Worm (Caenorhabditis elegans): ENCODE measurements around the gene bud-31.
A peak's percentile ranks its signal among the peaks of the same experiment; 100 is the strongest.

The bud-31 gene

DNA sequence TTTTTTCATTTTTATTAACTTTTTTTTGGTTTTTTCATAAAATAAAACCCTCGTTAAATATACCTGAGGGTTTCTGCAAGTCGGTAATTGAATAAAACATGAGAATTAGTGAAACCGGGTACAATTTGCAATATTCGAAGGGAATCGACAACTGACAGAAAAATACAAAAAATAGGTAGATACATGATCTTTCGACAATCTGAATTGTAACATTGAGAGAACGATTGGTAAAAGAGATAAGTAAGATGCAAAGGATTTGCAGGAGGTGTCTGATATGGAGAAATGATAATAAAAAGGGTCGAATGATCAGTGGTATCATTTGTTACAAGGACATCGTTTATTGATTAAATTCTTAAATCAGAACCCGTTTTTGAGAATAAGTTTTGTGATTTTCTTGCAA, 17.5 kb downstream of the bud-31 start, which contains the start of gene ugt-60:
ugt-60 (minus strand) TSS at position 233 of the 400 bp plus-strand sequence.
- TF ChIP-seq ceh-39 (tag; optimal IDR thresholded peaks at IDR 0.05) (no peak), elt-1 (tag; optimal IDR thresholded peaks at IDR 0.05; ENCODE audit: borderline replicate concordance, insufficient read depth) (peak; percentile 51)

ce11 chrIII:9669546-9669945, 26.8 kb downstream of the bud-31 start:
- TF ChIP-seq lin-32 (GFP tag; optimal IDR thresholded peaks at IDR 0.05) (no peak), pha-4 (tag; optimal IDR thresholded peaks at IDR 0.05) (no peak), mab-5 (tag; optimal IDR thresholded peaks at IDR 0.05) (no peak), ceh-43 (GFP tag; optimal IDR thresholded peaks at IDR 0.05) (no peak), unc-62 (GFP tag; optimal IDR thresholded peaks at IDR 0.05) (no peak), unc-120 (tag; optimal IDR thresholded peaks at IDR 0.05; ENCODE audit: poor library complexity, severe bottlenecking) (no peak), sptf-1 (tag; optimal IDR thresholded peaks at IDR 0.05) (no peak)

DNA sequence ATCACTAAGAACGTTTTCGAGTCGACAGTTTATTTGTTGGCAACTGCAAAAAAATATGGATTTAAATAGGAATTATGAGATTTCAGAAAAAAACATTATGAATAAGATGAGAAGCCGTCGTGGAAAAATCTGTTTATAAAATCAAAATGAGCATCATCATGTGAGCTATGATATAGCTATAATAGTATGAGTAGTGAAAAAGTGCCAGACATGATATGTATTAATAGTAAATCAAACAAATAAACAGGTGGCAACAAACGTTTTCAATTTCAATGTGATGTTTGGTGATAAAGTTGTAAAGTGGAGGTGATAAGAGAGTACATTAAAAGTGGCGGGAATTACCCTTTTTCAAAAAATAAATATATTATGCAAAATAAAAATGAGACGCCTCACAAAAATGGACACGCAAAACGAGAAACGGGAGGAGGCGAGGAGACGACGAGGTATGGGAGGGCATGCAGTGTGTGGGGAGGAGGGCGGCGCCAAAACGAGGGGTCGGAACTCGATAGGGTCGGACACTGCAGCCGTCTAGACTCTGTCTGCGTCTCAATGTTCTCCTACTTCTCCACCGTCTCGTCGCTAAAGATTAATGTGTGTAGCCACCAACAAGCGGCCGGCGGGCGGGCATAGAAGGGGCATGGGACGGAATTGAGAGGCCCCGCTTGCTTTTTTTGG, 28.6 kb downstream of the bud-31 start, which contains the start of gene C07A9.9:
C07A9.9 (minus strand) TSS at position 51 of the 675 bp plus-strand sequence.
- TF ChIP-seq nhr-76 (tag; optimal IDR thresholded peaks at IDR 0.05) (no peak), pha-4 (tag; optimal IDR thresholded peaks at IDR 0.05) (no peak), snpc-4 (tag; optimal IDR thresholded peaks at IDR 0.05) (no peak), mep-1 (tag; optimal IDR thresholded peaks at IDR 0.05) (no peak), mls-2 (tag; optimal IDR thresholded peaks at IDR 0.05) (peak; percentile 54), ces-1 (GFP tag; optimal IDR thresholded peaks at IDR 0.05) (peak; percentile 19), ceh-83 (GFP tag; optimal IDR thresholded peaks at IDR 0.05) (no peak), cnd-1 (tag; optimal IDR thresholded peaks at IDR 0.05) (no peak), ham-2 (GFP tag; optimal IDR thresholded peaks at IDR 0.05) (peak; percentile 98), flh-1 (GFP tag; optimal IDR thresholded peaks at IDR 0.05) (no peak), bed-3 (GFP tag; optimal IDR thresholded peaks at IDR 0.05) (no peak), blmp-1 (tag; optimal IDR thresholded peaks at IDR 0.05) (no peak), zip-8 (tag; optimal IDR thresholded peaks at IDR 0.05) (no peak), mab-5 (tag; optimal IDR thresholded peaks at IDR 0.05) (no peak), sptf-1 (tag; optimal IDR thresholded peaks at IDR 0.05) (peak; percentile 75), unc-120 (tag; optimal IDR thresholded peaks at IDR 0.05; ENCODE audit: poor library complexity, severe bottlenecking) (peak; percentile 84), unc-62 (GFP tag; optimal IDR thresholded peaks at IDR 0.05) (peak; percentile 20), sem-2 (GFP tag; optimal IDR thresholded peaks at IDR 0.05) (no peak), lin-13 (tag; optimal IDR thresholded peaks at IDR 0.05) (peak; percentile 20), hlh-1 (tag; optimal IDR thresholded peaks at IDR 0.05) (no peak), unc-39 (tag; optimal IDR thresholded peaks at IDR 0.05) (no peak), ceh-43 (GFP tag; optimal IDR thresholded peaks at IDR 0.05) (no peak), ztf-11 (tag; optimal IDR thresholded peaks at IDR 0.05) (no peak), nhr-2 (tag; optimal IDR thresholded peaks at IDR 0.05) (no peak), elt-3 (tag; optimal IDR thresholded peaks at IDR 0.05) (no peak), lsy-2 (tag; optimal IDR thresholded peaks at IDR 0.05) (peak; percentile 38), drap-1 (GFP tag; optimal IDR thresholded peaks at IDR 0.05) (no peak), nhr-12 (tag; optimal IDR thresholded peaks at IDR 0.05) (no peak), ceh-39 (tag; optimal IDR thresholded peaks at IDR 0.05) (no peak), elt-1 (tag; optimal IDR thresholded peaks at IDR 0.05; ENCODE audit: borderline replicate concordance, insufficient read depth) (peak; percentile 35), lin-32 (GFP tag; optimal IDR thresholded peaks at IDR 0.05) (no peak), nhr-237 (tag; optimal IDR thresholded peaks at IDR 0.05) (peak; percentile 20), M03D4.4 (tag; optimal IDR thresholded peaks at IDR 0.05) (peak; percentile 50), nhr-28 (tag; optimal IDR thresholded peaks at IDR 0.05) (no peak), tbx-8 (GFP tag; optimal IDR thresholded peaks at IDR 0.05) (no peak)

DNA sequence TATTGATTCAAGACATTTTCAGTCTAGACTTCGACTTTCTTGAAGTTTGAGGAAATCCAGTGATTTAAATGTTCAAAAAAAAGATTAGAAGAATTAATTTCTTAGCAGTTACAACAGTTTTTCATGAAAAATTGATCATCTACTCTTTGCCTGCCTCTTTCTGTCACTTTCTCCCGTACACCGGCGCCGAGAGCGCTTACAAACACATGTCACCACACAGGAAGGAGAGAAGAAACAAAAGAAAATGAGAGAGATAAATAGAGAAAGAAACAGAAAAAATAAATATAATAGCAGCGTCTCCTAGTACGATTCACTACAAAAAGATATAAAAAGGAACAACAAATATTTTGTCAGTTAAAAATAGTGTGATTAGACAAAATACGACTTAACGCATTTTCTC, 29.6 kb downstream of the bud-31 start:
- TF ChIP-seq mep-1 (tag; optimal IDR thresholded peaks at IDR 0.05) (peak; percentile 18), unc-120 (tag; optimal IDR thresholded peaks at IDR 0.05; ENCODE audit: poor library complexity, severe bottlenecking) (peak; percentile 14), elt-3 (tag; optimal IDR thresholded peaks at IDR 0.05) (no peak), tbx-8 (GFP tag; optimal IDR thresholded peaks at IDR 0.05) (no peak), blmp-1 (tag; optimal IDR thresholded peaks at IDR 0.05) (no peak), mls-2 (tag; optimal IDR thresholded peaks at IDR 0.05) (no peak), unc-62 (GFP tag; optimal IDR thresholded peaks at IDR 0.05) (peak; percentile 66), ces-1 (GFP tag; optimal IDR thresholded peaks at IDR 0.05) (no peak), bed-3 (GFP tag; optimal IDR thresholded peaks at IDR 0.05) (no peak), flh-1 (GFP tag; optimal IDR thresholded peaks at IDR 0.05) (no peak), nhr-12 (tag; optimal IDR thresholded peaks at IDR 0.05) (no peak)

All from whole organism, mixed stage, embryonic.